Worm (Caenorhabditis elegans) whole organism, young adult: Measurements from ENCODE around the gene E02H9.13.
"Not testable (repeated sequence)": the region's sequence is repeated elsewhere in the genome, so short reads cannot be mapped to it uniquely, and the experiment has no call there.

Source experiments
- F10E7.11 ChIP-seq: sonication (generic microtip); optimal IDR thresholded peaks from 2 replicates; lab custom pipeline; 2017; ENCODE audit warnings: mild to moderate bottlenecking, missing genetic modification characterization, moderate library complexity, missing compliant biosample characterization
- Y79H2A.3 ChIP-seq: fragments of 200-800 bp; sonication (Bioruptor generic); conservative IDR thresholded peaks from 2 replicates; pipeline ENCODE4 v1.3.6; 2022; ENCODE audit warnings: missing genetic modification reagents, missing genetic modification characterization, missing compliant biosample characterization
- ama-1 ChIP-seq, 3 experiments: fragments of 150-350 bp in 1 of 3; sonication (generic microtip) in 2 of 3; optimal IDR thresholded peaks; 2 replicates each; lab custom pipeline; 2014 to 2018; ENCODE audit warnings: missing biosample characterization in 2 of 3, missing genetic modification characterization in 2 of 3, missing genetic modification reagents in 2 of 3
- aptf-3 ChIP-seq: fragments of 200-800 bp; sonication (Bioruptor generic); IDR thresholded peaks from 2 replicates; pipeline ENCODE4 v1.3.6; 2022; ENCODE audit warnings: missing genetic modification characterization, missing compliant biosample characterization
- ceh-40 ChIP-seq: fragments of 200-800 bp; sonication (Bioruptor generic); IDR thresholded peaks from 2 replicates; pipeline ENCODE4 v1.3.6; 2022; ENCODE audit warnings: missing genetic modification characterization, missing compliant biosample characterization
- ets-4 ChIP-seq: fragments of 200-800 bp; sonication (Bioruptor generic); optimal IDR thresholded peaks from 2 replicates; lab custom pipeline; 2018; ENCODE audit warnings: mild to moderate bottlenecking, missing genetic modification characterization, missing compliant biosample characterization
- lsy-27 ChIP-seq: sonication (generic microtip); optimal IDR thresholded peaks from 2 replicates; lab custom pipeline; 2017; ENCODE audit warnings: missing genetic modification characterization, mild to moderate bottlenecking, missing compliant biosample characterization, antibody characterized with exemption, missing genotype, borderline replicate concordance; ENCODE audit not compliant: insufficient read depth
- madf-10 ChIP-seq: sonication (generic microtip); optimal IDR thresholded peaks from 2 replicates; lab custom pipeline; 2016; ENCODE audit warnings: mild to moderate bottlenecking, missing genetic modification characterization, missing compliant biosample characterization
- unc-62 ChIP-seq: fragments of 150-350 bp; optimal IDR thresholded peaks from 2 replicates; lab custom pipeline; 2014; ENCODE audit warnings: missing biosample characterization, missing genetic modification reagents, missing genetic modification characterization
- zfh-2 ChIP-seq: fragments of 200-800 bp; sonication (Bioruptor generic); conservative IDR thresholded peaks from 2 replicates; pipeline ENCODE4 v1.3.6; 2022; ENCODE audit warnings: missing genetic modification reagents, missing genetic modification characterization, missing compliant biosample characterization

DNA sequence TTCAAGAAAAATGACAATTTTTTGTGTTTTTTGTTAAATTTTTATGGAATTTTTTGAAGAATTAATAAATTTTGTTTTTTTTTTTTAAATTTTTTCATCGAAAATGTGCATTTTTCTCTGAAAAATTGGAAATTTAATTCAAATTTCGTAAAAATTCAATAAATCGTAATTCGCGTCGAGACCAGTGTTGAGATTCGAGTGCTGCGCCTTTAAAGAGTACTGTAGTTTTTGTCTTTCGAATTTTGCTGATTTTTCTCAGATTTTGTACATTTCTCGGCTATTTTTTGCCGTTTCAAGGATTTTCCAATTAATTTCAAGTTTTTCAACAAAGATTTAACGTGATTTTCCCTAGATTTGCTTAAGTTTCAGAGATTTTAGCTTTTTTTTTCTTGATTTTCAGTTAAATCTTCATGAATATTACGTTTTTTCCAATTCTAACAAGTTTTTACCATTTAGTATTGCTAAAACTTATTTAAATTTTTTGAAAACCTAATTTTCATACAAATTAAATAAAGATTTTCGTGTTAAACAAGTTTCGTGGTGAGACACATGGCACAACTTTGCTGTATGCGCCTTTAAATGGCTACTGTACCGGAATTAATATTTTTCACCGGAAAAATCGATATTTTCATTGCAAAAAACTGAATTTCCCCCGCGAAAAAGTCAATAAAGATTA is 22.6 kb upstream of the E02H9.13 start:
- not testable (repeated sequence) for TF ChIP-seq aptf-3; ama-1 (optimal IDR thresholded peaks at IDR 0.05; lab: Kevin White, UChicago); ama-1 (GFP tag; optimal IDR thresholded peaks at IDR 0.05; lab: Kevin White, UChicago); ceh-40; Y79H2A.3 (GFP tag; lab: Robert Waterston, UW); madf-10 (tag; lab: Kevin White, UChicago); ets-4 (GFP tag; lab: Kevin White, UChicago); unc-62 (GFP tag; lab: Kevin White, UChicago); F10E7.11 (tag; lab: Kevin White, UChicago); zfh-2 (GFP tag; lab: Robert Waterston, UW); lsy-27 (tag; lab: Kevin White, UChicago)
